Fruit fly (Drosophila melanogaster) whole organism, embryonic: ENCODE data around the gene CG7896.

ENCODE experiments used
- Ada2b ChIP-seq: fragments of 200-800 bp; sonication (Bioruptor generic); IDR thresholded peaks from 2 replicates; pipeline ENCODE4 v1.3.6; 2022; ENCODE audit warnings: missing biosample characterization, missing genetic modification characterization
- BEAF-32 ChIP-seq: fragments of 200-800 bp; sonication (Bioruptor generic); optimal IDR thresholded peaks from 3 replicates; lab custom pipeline; 2017; ENCODE audit warnings: missing biosample characterization, missing genetic modification characterization, mild to moderate bottlenecking, moderate library complexity, missing genetic modification reagents
- CG10209 ChIP-seq: fragments of 200-800 bp; sonication (Bioruptor generic); optimal IDR thresholded peaks from 3 replicates; lab custom pipeline; 2017; ENCODE audit warnings: missing biosample characterization, mild to moderate bottlenecking, missing genetic modification characterization, missing genetic modification reagents
- CG11247 ChIP-seq: fragments of 200-800 bp; sonication (Bioruptor generic); IDR thresholded peaks from 2 replicates; pipeline ENCODE4 v1.3.6; 2022; ENCODE audit warnings: missing biosample characterization, missing genetic modification characterization
- CG11695 ChIP-seq: fragments of 200-800 bp; sonication (Bioruptor generic); IDR thresholded peaks from 3 replicates; pipeline ENCODE4 v1.3.6; 2022; ENCODE audit warnings: missing biosample characterization, missing genetic modification characterization
- CG12299 ChIP-seq: fragments of 200-800 bp; sonication (Bioruptor generic); optimal IDR thresholded peaks from 2 replicates; lab custom pipeline; 2018; ENCODE audit warnings: missing biosample characterization, mild to moderate bottlenecking, missing genetic modification characterization
- CG13123 ChIP-seq: fragments of 200-800 bp; sonication (Bioruptor generic); optimal IDR thresholded peaks from 2 replicates; lab custom pipeline; 2016; ENCODE audit warnings: missing biosample characterization, missing genetic modification characterization
- CG14014 ChIP-seq: fragments of 200-800 bp; sonication (Bioruptor generic); IDR thresholded peaks from 2 replicates; pipeline ENCODE4 v1.3.6; 2022; ENCODE audit warnings: missing biosample characterization, missing genetic modification characterization
- CG15073 ChIP-seq: fragments of 200-800 bp; sonication (Bioruptor generic); optimal IDR thresholded peaks from 2 replicates; lab custom pipeline; 2016; ENCODE audit warnings: missing biosample characterization, missing genetic modification characterization
- CG15479 ChIP-seq: fragments of 200-800 bp; sonication (Bioruptor generic); optimal IDR thresholded peaks from 3 replicates; lab custom pipeline; 2019; ENCODE audit warnings: missing biosample characterization, mild to moderate bottlenecking, missing genetic modification characterization, moderate library complexity
- CG1647 ChIP-seq: fragments of 200-800 bp; sonication (Bioruptor generic); optimal IDR thresholded peaks from 3 replicates; lab custom pipeline; 2016; ENCODE audit warnings: missing biosample characterization, missing genetic modification characterization
- CG17186 ChIP-seq: fragments of 200-800 bp; sonication (Bioruptor generic); optimal IDR thresholded peaks from 3 replicates; lab custom pipeline; 2017; ENCODE audit warnings: missing biosample characterization, missing genetic modification reagents, missing genetic modification characterization
- CG1792 ChIP-seq: fragments of 200-800 bp; sonication (Bioruptor generic); optimal IDR thresholded peaks from 2 replicates; lab custom pipeline; 2016; ENCODE audit warnings: missing biosample characterization, missing genetic modification characterization
- CG18262 ChIP-seq: fragments of 200-800 bp; optimal IDR thresholded peaks from 3 replicates; lab custom pipeline; 2019; ENCODE audit warnings: missing biosample characterization, mild to moderate bottlenecking, missing genetic modification characterization, moderate library complexity
- CG18599 ChIP-seq: fragments of 200-800 bp; sonication (Bioruptor generic); optimal IDR thresholded peaks from 3 replicates; lab custom pipeline; 2017; ENCODE audit warnings: missing biosample characterization, missing genetic modification characterization, mild to moderate bottlenecking, moderate library complexity, missing genetic modification reagents
- CG2120 ChIP-seq: fragments of 200-800 bp; sonication (Bioruptor generic); optimal IDR thresholded peaks from 3 replicates; lab custom pipeline; 2016; ENCODE audit warnings: missing biosample characterization, missing genetic modification characterization
- CG31388 ChIP-seq: fragments of 200-800 bp; sonication (Bioruptor generic); optimal IDR thresholded peaks from 2 replicates; lab custom pipeline; 2016; ENCODE audit warnings: missing biosample characterization, missing genetic modification characterization
- CG4404 ChIP-seq: fragments of 200-800 bp; sonication (Bioruptor generic); IDR thresholded peaks from 2 replicates; pipeline ENCODE4 v1.3.6; 2022; ENCODE audit warnings: missing biosample characterization, missing genetic modification characterization
- CG4820 ChIP-seq: fragments of 200-800 bp; sonication (Bioruptor generic); optimal IDR thresholded peaks from 3 replicates; lab custom pipeline; 2016; ENCODE audit warnings: missing biosample characterization, missing genetic modification characterization
- CG5180 ChIP-seq: fragments of 200-800 bp; sonication (Bioruptor generic); optimal IDR thresholded peaks from 3 replicates; lab custom pipeline; 2017; ENCODE audit warnings: missing biosample characterization, missing genetic modification characterization, mild to moderate bottlenecking, moderate library complexity, missing genetic modification reagents
- CG8924 ChIP-seq: fragments of 200-800 bp; optimal IDR thresholded peaks from 3 replicates; lab custom pipeline; 2019; ENCODE audit warnings: missing biosample characterization, mild to moderate bottlenecking, missing genetic modification characterization, moderate library complexity
- CG9817 ChIP-seq: fragments of 200-800 bp; sonication (Bioruptor generic); optimal IDR thresholded peaks from 2 replicates; lab custom pipeline; 2018; ENCODE audit warnings: missing biosample characterization, mild to moderate bottlenecking, missing genetic modification characterization, moderate library complexity
- Dbx ChIP-seq: fragments of 200-800 bp; sonication (Bioruptor generic); IDR thresholded peaks from 3 replicates; pipeline ENCODE4 v1.3.6; 2022; ENCODE audit warnings: missing biosample characterization, missing genetic modification characterization
- Dref ChIP-seq: fragments of 200-800 bp; sonication (Bioruptor generic); IDR thresholded peaks from 2 replicates; pipeline ENCODE4 v1.3.6; 2022; ENCODE audit warnings: missing biosample characterization, missing genetic modification characterization
- ERR ChIP-seq: fragments of 200-800 bp; sonication (Bioruptor generic); optimal IDR thresholded peaks from 2 replicates; lab custom pipeline; 2016; ENCODE audit warnings: missing biosample characterization, missing genetic modification characterization
- HLH54F ChIP-seq: fragments of 200-800 bp; sonication (Bioruptor generic); optimal IDR thresholded peaks from 3 replicates; lab custom pipeline; 2016; ENCODE audit warnings: missing biosample characterization, missing genetic modification characterization
- Hmr ChIP-seq: fragments of 200-800 bp; sonication (Bioruptor generic); optimal IDR thresholded peaks from 3 replicates; lab custom pipeline; 2017; ENCODE audit warnings: mild to moderate bottlenecking, missing biosample characterization, missing genetic modification reagents, missing genetic modification characterization
- Hr39 ChIP-seq: fragments of >200 bp; optimal IDR thresholded peaks from 2 replicates; lab custom pipeline; 2017
- Jarid2 ChIP-seq: fragments of 200-800 bp; sonication (Bioruptor generic); optimal IDR thresholded peaks from 3 replicates; lab custom pipeline; 2017; ENCODE audit warnings: mild to moderate bottlenecking, missing biosample characterization, missing genetic modification reagents, missing genetic modification characterization
- Kr ChIP-seq: fragments of 200-800 bp; sonication (Bioruptor generic); optimal IDR thresholded peaks from 2 replicates; lab custom pipeline; 2017; ENCODE audit warnings: missing biosample characterization, mild to moderate bottlenecking, missing genetic modification characterization
- Med ChIP-seq: fragments of 200-800 bp; sonication (Bioruptor generic); peaks from one replicate; lab custom pipeline; 2016; ENCODE audit warnings: missing biosample characterization, missing genetic modification characterization, mild to moderate bottlenecking, inconsistent platforms, moderate library complexity
- Mrtf ChIP-seq: fragments of 200-800 bp; sonication (Bioruptor generic); IDR thresholded peaks from 3 replicates; pipeline ENCODE4 v1.3.6; 2022; ENCODE audit warnings: missing biosample characterization, missing genetic modification characterization
- Myb ChIP-seq: fragments of 200-800 bp; sonication (Bioruptor generic); optimal IDR thresholded peaks from 2 replicates; lab custom pipeline; 2016; ENCODE audit warnings: missing biosample characterization, missing genetic modification characterization
- Poxn ChIP-seq: fragments of 200-800 bp; sonication (Bioruptor generic); IDR thresholded peaks from 2 replicates; pipeline ENCODE4 v1.3.6; 2022; ENCODE audit warnings: missing biosample characterization, missing genetic modification characterization
- Sox100B ChIP-seq: fragments of 200-800 bp; sonication (Bioruptor generic); optimal IDR thresholded peaks from 3 replicates; lab custom pipeline; 2018; ENCODE audit warnings: missing biosample characterization, mild to moderate bottlenecking, missing genetic modification characterization
- Stat92E ChIP-seq, 3 experiments: fragments of >200 bp in 2 of 3; fragments of 200-800 bp in 1 of 3; sonication (Bioruptor generic) in 1 of 3; optimal IDR thresholded peaks; 2 replicates each; lab custom pipeline; 2017 to 2019; ENCODE audit warnings: missing biosample characterization in 3 of 3, missing genetic modification characterization in 3 of 3, mild to moderate bottlenecking in 1 of 3, moderate library complexity in 1 of 3
- Usf ChIP-seq: fragments of 200-800 bp; sonication (Bioruptor generic); optimal IDR thresholded peaks from 2 replicates; lab custom pipeline; 2017; ENCODE audit warnings: missing genotype, missing biosample characterization, missing genetic modification characterization
- Vsx1 ChIP-seq: fragments of 200-800 bp; sonication (Bioruptor generic); optimal IDR thresholded peaks from 2 replicates; lab custom pipeline; 2017; ENCODE audit warnings: missing biosample characterization, mild to moderate bottlenecking, missing genetic modification characterization, missing genetic modification reagents
- ci ChIP-seq: fragments of 200-800 bp; sonication (Bioruptor generic); IDR thresholded peaks from 3 replicates; pipeline ENCODE4 v1.3.6; 2022; ENCODE audit warnings: missing biosample characterization, missing genetic modification characterization
- dmrt99B ChIP-seq: fragments of 200-800 bp; sonication (Bioruptor generic); optimal IDR thresholded peaks from 2 replicates; lab custom pipeline; 2018; ENCODE audit warnings: missing biosample characterization, mild to moderate bottlenecking, missing genetic modification characterization, moderate library complexity
- esg ChIP-seq: fragments of 200-800 bp; sonication (Bioruptor generic); conservative IDR thresholded peaks from 2 replicates; pipeline ENCODE4 v1.3.6; 2022; ENCODE audit warnings: missing biosample characterization, missing genetic modification characterization
- fd102C ChIP-seq: fragments of 200-800 bp; sonication (Bioruptor generic); optimal IDR thresholded peaks from 2 replicates; lab custom pipeline; 2018; ENCODE audit warnings: missing biosample characterization, mild to moderate bottlenecking, missing genetic modification characterization, moderate library complexity
- gce ChIP-seq: fragments of 200-800 bp; sonication (Bioruptor generic); IDR thresholded peaks from 3 replicates; pipeline ENCODE4 v1.3.6; 2022; ENCODE audit warnings: missing biosample characterization, missing genetic modification characterization
- gcm2 ChIP-seq: fragments of 200-800 bp; sonication (Bioruptor generic); optimal IDR thresholded peaks from 2 replicates; lab custom pipeline; 2016; ENCODE audit warnings: missing biosample characterization, missing genetic modification characterization
- grau ChIP-seq: fragments of 200-800 bp; optimal IDR thresholded peaks from 3 replicates; lab custom pipeline; 2019; ENCODE audit warnings: missing biosample characterization, mild to moderate bottlenecking, missing genetic modification characterization, moderate library complexity
- gro ChIP-seq: fragments of 200-800 bp; sonication (Bioruptor generic); optimal IDR thresholded peaks from 2 replicates; lab custom pipeline; 2016; ENCODE audit warnings: missing biosample characterization, missing genetic modification characterization
- maf-S ChIP-seq: fragments of 200-800 bp; sonication (Bioruptor generic); optimal IDR thresholded peaks from 2 replicates; lab custom pipeline; 2016; ENCODE audit warnings: missing biosample characterization, missing genetic modification characterization
- nmo ChIP-seq: fragments of 200-800 bp; sonication (Bioruptor generic); optimal IDR thresholded peaks from 2 replicates; lab custom pipeline; 2018; ENCODE audit warnings: missing biosample characterization, mild to moderate bottlenecking, missing genetic modification characterization, moderate library complexity
- slbo ChIP-seq: fragments of 200-800 bp; sonication (Bioruptor generic); IDR thresholded peaks from 2 replicates; pipeline ENCODE4 v1.3.6; 2022; ENCODE audit warnings: missing biosample characterization, missing genetic modification characterization
- tgo ChIP-seq: fragments of 200-800 bp; sonication (Bioruptor generic); IDR thresholded peaks from 3 replicates; pipeline ENCODE4 v1.3.6; 2022; ENCODE audit warnings: missing biosample characterization, missing genetic modification characterization
- usp ChIP-seq: fragments of >200 bp; optimal IDR thresholded peaks from 2 replicates; lab custom pipeline; 2017; ENCODE audit warnings: missing biosample characterization, missing genetic modification characterization
- z ChIP-seq: fragments of 200-800 bp; sonication (Bioruptor generic); IDR thresholded peaks from 3 replicates; pipeline ENCODE4 v1.3.6; 2022; ENCODE audit warnings: missing biosample characterization, missing genetic modification characterization

CG7896 gene

DNA sequence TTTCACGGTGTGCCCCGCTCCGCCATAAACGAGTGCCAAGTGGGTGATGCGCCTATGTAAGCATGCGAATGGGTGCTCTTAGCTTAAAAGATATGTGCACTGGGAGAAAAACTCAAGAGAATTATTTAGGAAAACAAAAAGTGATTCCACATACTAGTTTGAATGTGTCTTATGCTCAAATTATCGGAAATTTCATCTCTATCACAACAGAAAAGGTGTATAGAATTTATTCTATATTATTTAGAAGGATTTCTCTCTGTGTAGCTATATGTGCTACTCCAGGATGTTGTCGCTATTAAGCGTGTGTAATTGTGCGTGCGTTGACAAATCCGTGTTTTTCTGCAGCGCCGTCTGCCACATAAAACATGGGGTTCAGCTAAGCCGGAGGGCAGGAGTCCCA lies 23.9 kb upstream of the CG7896 start (continued):
- TF ChIP-seq dmrt99B = no peak
- no peak for TF ChIP-seq gcm2 (GFP tag; lab: Kevin White, UChicago)
- no peak for TF ChIP-seq Sox100B
- no peak for TF ChIP-seq Med (GFP tag; lab: Kevin White, UChicago)
- no peak for TF ChIP-seq Usf (GFP tag; lab: Kevin White, UChicago)
- TF ChIP-seq gro (GFP tag; lab: Kevin White, UChicago) = no peak
- no peak for TF ChIP-seq CG31388 (GFP tag; lab: Kevin White, UChicago)
- TF ChIP-seq CG2120 (GFP tag; lab: Kevin White, UChicago) = peak; percentile 35
- no peak for TF ChIP-seq CG10209 (GFP tag; lab: Kevin White, UChicago)
- no peak for TF ChIP-seq CG1792 (GFP tag; lab: Kevin White, UChicago)
- no peak for TF ChIP-seq HLH54F (GFP tag; lab: Kevin White, UChicago)
- TF ChIP-seq Kr (GFP tag; lab: Kevin White, UChicago) = no peak
- TF ChIP-seq Mrtf (GFP tag; lab: Robert Waterston, UW) = no peak
- TF ChIP-seq slbo (GFP tag; lab: Robert Waterston, UW) = peak; percentile 48
- no peak for TF ChIP-seq fd102C
- peak; percentile 56 for TF ChIP-seq CG18599 (GFP tag; lab: Kevin White, UChicago)
- no peak for TF ChIP-seq ERR
- 0 out of 2 replicates have a peak, but pooled peaks have one; percentile 27 for TF ChIP-seq Ada2b (GFP tag; lab: Robert Waterston, UW)
- no peak for TF ChIP-seq CG1647 (GFP tag; lab: Kevin White, UChicago)
- TF ChIP-seq Poxn (GFP tag; lab: Robert Waterston, UW) = no peak
- no peak for TF ChIP-seq CG13123 (GFP tag; lab: Kevin White, UChicago)
- 0 out of 3 replicates have a peak, but pooled peaks have one; percentile 15 for TF ChIP-seq Dbx (GFP tag; lab: Robert Waterston, UW)
- no peak for TF ChIP-seq CG4820 (GFP tag; lab: Kevin White, UChicago)
- peak; percentile 1 for TF ChIP-seq Hmr (GFP tag; lab: Kevin White, UChicago)
- no peak for TF ChIP-seq CG18262 (tag; lab: Kevin White, UChicago)
- TF ChIP-seq CG15479 (GFP tag; lab: Kevin White, UChicago) = no peak
- no peak for TF ChIP-seq BEAF-32 (GFP tag; lab: Kevin White, UChicago)
- no peak for TF ChIP-seq CG17186 (GFP tag; lab: Kevin White, UChicago)
- TF ChIP-seq usp (GFP tag; lab: Kevin White, UChicago) = no peak
- 0 out of 2 replicates have a peak, but pooled peaks have one; percentile 29 for TF ChIP-seq CG11247 (GFP tag; lab: Robert Waterston, UW)
- TF ChIP-seq Vsx1 (GFP tag; lab: Kevin White, UChicago) = no peak
- TF ChIP-seq Stat92E (GFP tag; optimal IDR thresholded peaks at IDR 0.05; lab: Kevin White, UChicago) = no peak
- TF ChIP-seq nmo = no peak
- no peak for TF ChIP-seq Myb (GFP tag; lab: Kevin White, UChicago)
- TF ChIP-seq z (GFP tag; lab: Robert Waterston, UW) = no peak
- no peak for TF ChIP-seq CG15073 (GFP tag; lab: Kevin White, UChicago)
- TF ChIP-seq CG11695 (GFP tag; lab: Robert Waterston, UW) = no peak
- TF ChIP-seq tgo = no peak
- 0 out of 3 replicates have a peak, but pooled peaks have one; percentile 28 for TF ChIP-seq ci
- no peak for TF ChIP-seq esg (GFP tag; lab: Robert Waterston, UW)
- TF ChIP-seq CG12299 (tag; lab: Kevin White, UChicago) = no peak
- TF ChIP-seq gce (GFP tag; lab: Robert Waterston, UW) = no peak
- no peak for TF ChIP-seq CG4404 (GFP tag; lab: Robert Waterston, UW)
- no peak for TF ChIP-seq CG8924 (tag; lab: Kevin White, UChicago)
- TF ChIP-seq grau (tag; lab: Kevin White, UChicago) = no peak
- TF ChIP-seq CG5180 (GFP tag; lab: Kevin White, UChicago) = no peak
- TF ChIP-seq Jarid2 (GFP tag; lab: Kevin White, UChicago) = no peak
- TF ChIP-seq Dref (GFP tag; lab: Robert Waterston, UW) = no peak
- 0 out of 2 replicates have a peak, but pooled peaks have one; percentile 31 for TF ChIP-seq CG14014 (GFP tag; lab: Robert Waterston, UW)
- TF ChIP-seq maf-S (GFP tag; lab: Kevin White, UChicago) = no peak
- TF ChIP-seq Hr39 (lab: Kevin White, UChicago) = no peak
- no peak for TF ChIP-seq CG9817 (tag; lab: Kevin White, UChicago)
